Fruit fly (Drosophila melanogaster) whole organism: ENCODE measurements around the gene Spn77Bc.

Experiments used
- CG8478 ChIP-seq: fragments of >200 bp; optimal IDR thresholded peaks from 2 replicates; lab custom pipeline; 2018; ENCODE audit warnings: inconsistent platforms
- EcR ChIP-seq, 2 experiments: fragments of >200 bp; optimal IDR thresholded peaks; 2 replicates each; lab custom pipeline; 2017; ENCODE audit warnings: missing biosample characterization in 2 of 2, missing genetic modification characterization in 2 of 2, missing genetic modification reagents in 2 of 2
- psq ChIP-seq: fragments of >200 bp; optimal IDR thresholded peaks from 2 replicates; lab custom pipeline; 2017
- usp ChIP-seq: fragments of >200 bp; optimal IDR thresholded peaks from 2 replicates; lab custom pipeline; 2017; ENCODE audit warnings: missing biosample characterization, missing genetic modification characterization, mixed read lengths

DNA sequence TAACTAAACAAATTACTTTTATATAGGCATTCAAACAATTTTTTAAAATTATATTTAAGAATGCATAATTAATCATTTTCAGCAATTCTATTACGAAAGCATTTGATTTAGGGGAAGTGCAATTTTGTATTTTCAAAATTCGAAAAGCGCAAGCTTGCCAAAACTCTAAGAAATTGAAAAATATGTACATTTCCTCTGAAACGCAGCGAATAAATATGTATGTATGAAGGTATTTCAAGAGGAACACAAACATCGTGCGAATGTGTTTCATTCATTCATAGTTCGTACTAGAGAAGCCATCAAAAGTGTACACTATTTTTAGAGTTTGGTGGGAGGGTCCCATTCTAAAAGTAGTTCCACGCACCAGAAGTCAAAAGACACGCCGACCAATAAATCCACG is 27.6 kb downstream of the Spn77Bc start, which contains the start of gene CG13247:
- TF ChIP-seq usp (no peak), CG8478 (lab: Kevin White, UChicago) (no peak), EcR (GFP tag; optimal IDR thresholded peaks at IDR 0.05; lab: Kevin White, UChicago) (no peak), psq (lab: Kevin White, UChicago) (no peak)
